Worm (Caenorhabditis elegans): ENCODE measurements around the gene C18E9.9.
A peak's percentile ranks its signal among the peaks of the same experiment; 100 is the strongest.

The C18E9.9 gene

DNA sequence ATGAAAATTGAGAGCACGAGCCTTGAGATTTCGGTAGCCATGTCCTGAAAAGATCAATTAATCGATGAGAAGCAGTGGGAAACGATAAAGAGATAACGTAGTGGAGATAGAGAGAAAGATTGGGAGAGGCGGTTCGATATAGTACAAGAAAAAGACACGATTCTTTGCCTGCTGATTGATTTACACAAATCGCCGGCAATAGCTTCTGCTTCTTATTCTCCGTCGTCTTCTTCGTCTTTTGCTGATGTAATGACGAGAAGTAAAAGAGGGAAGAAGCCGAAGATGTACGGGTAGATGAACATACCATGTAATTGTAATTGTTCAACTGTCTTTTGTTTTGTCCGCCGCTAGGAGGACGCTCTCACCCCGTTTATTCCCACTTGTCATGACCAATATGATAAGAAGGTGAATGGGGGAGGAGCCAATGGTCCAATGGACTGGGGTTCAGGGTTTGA lies 39.9 kb upstream of the C18E9.9 start, which contains the start of gene F37B12.1:
Gene F37B12.1 (minus strand): TSS at position 51 of the 455 bp plus-strand sequence.
- TF ChIP-seq nhr-25 (tag; optimal IDR thresholded peaks at IDR 0.05): no peak
- no peak for TF ChIP-seq unc-55 (GFP tag; optimal IDR thresholded peaks at IDR 0.05)
- no peak for TF ChIP-seq unc-62 (GFP tag; optimal IDR thresholded peaks at IDR 0.05)

DNA sequence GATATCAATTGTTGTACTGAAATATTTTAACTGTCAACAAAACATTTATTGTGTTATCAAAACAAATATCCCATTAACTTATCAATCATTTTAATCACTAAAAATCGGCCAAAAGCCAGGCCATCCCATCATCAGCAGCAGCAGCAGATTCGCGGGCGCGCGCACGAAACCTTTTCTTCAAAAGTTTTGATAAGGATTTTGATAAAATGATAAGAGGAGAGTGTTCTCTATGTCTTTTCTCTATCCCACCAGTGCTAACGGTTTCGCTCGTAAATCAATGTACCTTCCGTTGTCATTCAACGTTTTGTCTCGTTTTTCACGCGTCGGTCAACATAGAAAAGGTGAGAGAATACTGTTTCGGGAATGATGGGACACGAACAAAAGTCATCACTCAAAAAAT lies 38.8 kb upstream of the C18E9.9 start:
- TF ChIP-seq nhr-25 (tag; optimal IDR thresholded peaks at IDR 0.05) (peak; percentile 26), sma-3 (GFP tag; optimal IDR thresholded peaks at IDR 0.05) (peak; percentile 43), elt-3 (tag; optimal IDR thresholded peaks at IDR 0.05) (no peak), fos-1 (tag; optimal IDR thresholded peaks at IDR 0.05) (peak; percentile 17), sma-9 (GFP tag; optimal IDR thresholded peaks at IDR 0.05) (peak; percentile 59), sma-9 (tag; optimal IDR thresholded peaks at IDR 0.05) (no peak), nhr-21 (tag; optimal IDR thresholded peaks at IDR 0.05) (peak; percentile 32)

DNA sequence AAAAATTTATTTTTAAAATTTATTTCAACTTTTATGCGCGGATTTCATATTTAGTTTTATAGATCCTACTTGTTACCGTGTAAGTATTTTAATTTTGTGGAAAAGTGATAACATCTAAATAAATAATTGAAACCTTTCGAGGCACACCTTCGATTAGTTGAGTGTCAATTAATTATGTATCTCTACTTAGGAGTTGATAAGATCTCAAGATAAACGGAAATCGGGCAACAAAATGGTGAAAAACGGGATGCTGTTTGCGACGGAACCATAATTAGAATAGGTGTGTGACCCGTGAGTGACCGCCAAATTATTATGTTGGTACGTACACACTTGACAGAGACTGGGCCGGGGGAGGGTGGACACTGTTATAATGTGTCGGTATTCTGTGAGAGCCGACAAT lies 37.0 kb upstream of the C18E9.9 start:
- TF ChIP-seq sem-4 (tag; optimal IDR thresholded peaks at IDR 0.05): no peak
- TF ChIP-seq nhr-21 (tag; optimal IDR thresholded peaks at IDR 0.05): peak; percentile 28
- no peak for TF ChIP-seq alr-1 (tag; optimal IDR thresholded peaks at IDR 0.05)
- TF ChIP-seq ZK546.5 (tag; optimal IDR thresholded peaks at IDR 0.05): no peak
- TF ChIP-seq sma-3 (GFP tag; optimal IDR thresholded peaks at IDR 0.05): no peak
- TF ChIP-seq ceh-16 (tag; optimal IDR thresholded peaks at IDR 0.05): peak; percentile 72
- TF ChIP-seq C34F6.9 (tag; optimal IDR thresholded peaks at IDR 0.05): no peak
- TF ChIP-seq unc-62 (GFP tag; optimal IDR thresholded peaks at IDR 0.05): no peak

DNA sequence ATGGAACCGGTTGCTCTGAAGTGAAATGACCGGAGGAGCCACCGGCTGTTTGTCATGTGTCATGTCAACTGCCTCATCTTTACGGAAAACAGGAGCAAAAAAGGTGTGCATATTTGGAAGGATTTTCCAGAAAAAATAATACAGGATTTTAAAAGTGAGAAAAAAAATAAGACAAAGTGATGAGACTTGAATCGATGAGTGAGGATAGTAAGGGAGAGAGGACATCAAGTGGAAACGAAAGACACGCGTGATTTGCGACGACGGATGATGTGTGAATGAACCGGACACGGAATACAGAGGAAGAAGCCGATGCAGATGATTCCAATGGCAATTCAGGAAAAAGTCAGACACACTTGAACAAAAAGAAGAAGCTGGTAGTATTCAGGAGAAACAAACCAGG lies 35.0 kb upstream of the C18E9.9 start:
- TF ChIP-seq skn-1 (tag; optimal IDR thresholded peaks at IDR 0.05) (no peak), lin-39 (tag; optimal IDR thresholded peaks at IDR 0.05) (no peak), nhr-129 (tag; optimal IDR thresholded peaks at IDR 0.05) (no peak), gmeb-1 (tag; optimal IDR thresholded peaks at IDR 0.05) (no peak), sma-9 (GFP tag; optimal IDR thresholded peaks at IDR 0.05) (no peak), sma-9 (tag; optimal IDR thresholded peaks at IDR 0.05) (no peak), unc-55 (GFP tag; optimal IDR thresholded peaks at IDR 0.05) (no peak), dmd-4 (tag; optimal IDR thresholded peaks at IDR 0.05) (no peak), crh-2 (tag; optimal IDR thresholded peaks at IDR 0.05) (no peak), nhr-25 (tag; optimal IDR thresholded peaks at IDR 0.05) (no peak), fos-1 (tag; optimal IDR thresholded peaks at IDR 0.05) (no peak), sem-4 (tag; optimal IDR thresholded peaks at IDR 0.05) (no peak), ztf-4 (tag; optimal IDR thresholded peaks at IDR 0.05) (no peak), lsy-2 (tag; optimal IDR thresholded peaks at IDR 0.05) (no peak), Y55F3AM.14 (GFP tag; optimal IDR thresholded peaks at IDR 0.05) (no peak)

DNA sequence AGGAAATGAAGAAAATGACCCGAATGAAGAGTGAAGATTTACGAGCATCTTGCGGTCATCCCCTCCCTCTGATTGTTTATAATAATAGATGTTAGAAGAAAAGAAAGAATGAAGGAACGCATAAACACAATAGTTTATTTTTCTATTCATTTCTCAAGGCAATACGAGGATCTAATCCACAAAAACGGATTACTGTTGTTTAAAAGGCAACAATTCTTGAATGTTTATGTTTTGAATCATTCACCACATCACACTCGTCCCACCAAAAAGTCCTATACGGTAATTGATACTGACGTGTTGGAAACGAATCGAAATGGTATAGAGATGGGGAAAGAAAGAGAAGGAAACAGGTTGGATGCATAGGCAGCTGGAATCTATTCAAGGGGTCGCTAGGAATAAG lies 32.3 kb upstream of the C18E9.9 start:
- no peak for TF ChIP-seq aly-2 (tag; optimal IDR thresholded peaks at IDR 0.05)
- no peak for TF ChIP-seq fos-1 (tag; optimal IDR thresholded peaks at IDR 0.05)
- TF ChIP-seq elt-1 (tag; optimal IDR thresholded peaks at IDR 0.05): no peak
- TF ChIP-seq nhr-12 (tag; optimal IDR thresholded peaks at IDR 0.05): no peak
- TF ChIP-seq sem-4 (tag; optimal IDR thresholded peaks at IDR 0.05): no peak
- TF ChIP-seq mdl-1 (tag; optimal IDR thresholded peaks at IDR 0.05): no peak
- TF ChIP-seq Y55F3AM.14 (GFP tag; optimal IDR thresholded peaks at IDR 0.05): no peak
- no peak for TF ChIP-seq ceh-16 (tag; optimal IDR thresholded peaks at IDR 0.05)
- no peak for TF ChIP-seq lin-11 (tag; optimal IDR thresholded peaks at IDR 0.05)

DNA sequence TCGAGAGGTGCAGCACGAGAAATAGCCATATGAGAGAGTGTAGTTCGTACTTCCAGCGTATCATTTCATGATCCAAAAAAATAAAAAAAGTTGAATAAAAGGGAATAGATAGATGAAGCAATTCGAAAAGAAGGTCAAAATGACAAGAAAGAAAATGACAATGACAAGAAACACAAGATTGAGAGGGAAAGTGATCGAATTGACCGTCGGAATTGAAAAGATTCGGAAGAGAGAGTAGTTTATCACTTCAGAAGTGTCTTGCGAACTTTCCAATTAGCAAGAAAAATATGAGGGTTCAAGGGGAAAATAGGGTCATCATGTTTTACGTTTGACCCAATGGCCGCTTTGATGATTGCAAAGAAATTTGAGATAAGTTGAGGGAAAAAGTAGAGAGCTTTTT lies 30.4 kb upstream of the C18E9.9 start, which contains the start of gene dep-1:
Gene dep-1 (minus strand): TSS at position 95 of the 400 bp plus-strand sequence.
- peak; percentile 72 for TF ChIP-seq blmp-1 (tag; optimal IDR thresholded peaks at IDR 0.05; ENCODE audit: insufficient read depth)
- no peak for TF ChIP-seq nhr-129 (tag; optimal IDR thresholded peaks at IDR 0.05)

DNA sequence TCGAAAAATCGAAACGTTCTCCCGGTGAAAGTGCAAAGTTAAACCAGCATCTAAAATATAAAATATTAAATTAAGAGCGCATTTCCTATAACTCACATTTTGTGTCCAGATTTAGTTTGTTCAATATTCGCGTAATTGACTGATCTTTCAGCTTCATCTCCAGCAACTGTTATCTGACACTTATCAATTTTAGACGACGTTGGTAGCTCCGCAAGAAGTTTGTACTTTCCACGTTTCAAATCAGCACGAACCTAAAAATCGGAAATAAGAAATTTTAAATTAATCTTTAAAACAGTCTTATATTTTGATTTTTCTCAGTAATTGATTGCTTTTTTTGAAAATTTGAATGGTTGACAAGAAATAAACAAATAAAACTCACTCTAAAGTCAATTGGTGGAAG lies 28.3 kb upstream of the C18E9.9 start:
- TF ChIP-seq snpc-4 (tag; optimal IDR thresholded peaks at IDR 0.05): no peak
- no peak for TF ChIP-seq fos-1 (tag; optimal IDR thresholded peaks at IDR 0.05)
- no peak for TF ChIP-seq egl-27 (tag; optimal IDR thresholded peaks at IDR 0.05)
- TF ChIP-seq blmp-1 (tag; optimal IDR thresholded peaks at IDR 0.05; ENCODE audit: insufficient read depth): no peak
- TF ChIP-seq gmeb-1 (tag; optimal IDR thresholded peaks at IDR 0.05): no peak

Data from whole organism, L2 larva.